Fruit fly (Drosophila melanogaster) whole organism, wandering third instar larva: ENCODE data around the gene Scox.

Source experiments
- CrebA ChIP-seq: fragments of 200-800 bp; sonication (Bioruptor generic); optimal IDR thresholded peaks from 2 replicates; lab custom pipeline; 2016; ENCODE audit warnings: missing biosample characterization, mild to moderate bottlenecking, missing genetic modification characterization, borderline replicate concordance
- Dfd ChIP-seq: fragments of >200 bp; optimal IDR thresholded peaks from 2 replicates; lab custom pipeline; 2017; ENCODE audit warnings: missing biosample characterization, missing genetic modification characterization
- GATAd ChIP-seq: sonication (Bioruptor generic); optimal IDR thresholded peaks from 2 replicates; lab custom pipeline; 2016; ENCODE audit warnings: missing biosample characterization, missing genetic modification characterization
- HLH106 ChIP-seq: fragments of 200-800 bp; optimal IDR thresholded peaks from 3 replicates; lab custom pipeline; 2019; ENCODE audit warnings: missing biosample characterization, mild to moderate bottlenecking, missing genetic modification characterization, moderate library complexity
- Hr78 ChIP-seq: fragments of >200 bp; optimal IDR thresholded peaks from 2 replicates; lab custom pipeline; 2017; ENCODE audit warnings: missing biosample characterization, missing genetic modification characterization
- Hr83 ChIP-seq: fragments of 200-300 bp; sonication (Bioruptor generic); optimal IDR thresholded peaks from 2 replicates; lab custom pipeline; 2016; ENCODE audit warnings: missing biosample characterization, mild to moderate bottlenecking, missing genetic modification characterization, moderate library complexity; ENCODE audit not compliant: poor library complexity, severe bottlenecking
- Jra ChIP-seq: sonication (Bioruptor generic); optimal IDR thresholded peaks from 2 replicates; lab custom pipeline; 2016; ENCODE audit warnings: missing biosample characterization, missing genetic modification characterization
- Mio ChIP-seq: sonication (Bioruptor generic); optimal IDR thresholded peaks from 2 replicates; lab custom pipeline; 2016; ENCODE audit warnings: missing biosample characterization, missing genetic modification characterization
- N ChIP-seq: fragments of >200 bp; optimal IDR thresholded peaks from 2 replicates; lab custom pipeline; 2018; ENCODE audit warnings: missing biosample characterization, missing external identifiers, missing genetic modification characterization
- OdsH ChIP-seq: fragments of 200-800 bp; sonication (Bioruptor generic); optimal IDR thresholded peaks from 2 replicates; lab custom pipeline; 2016; ENCODE audit warnings: missing biosample characterization, mild to moderate bottlenecking, missing genetic modification characterization
- Rel ChIP-seq, 2 experiments: fragments of 200-800 bp; sonication (Bioruptor generic) in 1 of 2; optimal IDR thresholded peaks; 2 replicates in 1 of 2; 3 replicates in 1 of 2; lab custom pipeline; 2016 to 2019; ENCODE audit warnings: mild to moderate bottlenecking in 2 of 2, missing biosample characterization in 2 of 2, missing genetic modification characterization in 2 of 2, moderate library complexity in 1 of 2
- Sp1 ChIP-seq: fragments of 200-800 bp; sonication (Bioruptor generic); optimal IDR thresholded peaks from 3 replicates; lab custom pipeline; 2019; ENCODE audit warnings: missing biosample characterization, mild to moderate bottlenecking, missing genetic modification characterization, moderate library complexity
- br ChIP-seq: fragments of 200-800 bp; sonication (Bioruptor generic); optimal IDR thresholded peaks from 2 replicates; lab custom pipeline; 2016; ENCODE audit warnings: missing biosample characterization, missing genetic modification characterization
- foxo ChIP-seq, 2 experiments: fragments of 200-800 bp; sonication (Bioruptor generic); optimal IDR thresholded peaks; 2 replicates in 1 of 2; 3 replicates in 1 of 2; lab custom pipeline; 2016 to 2017; ENCODE audit warnings: missing biosample characterization in 2 of 2, missing genetic modification characterization in 2 of 2
- h ChIP-seq: fragments of 200-800 bp; sonication (Bioruptor generic); optimal IDR thresholded peaks from 3 replicates; lab custom pipeline; 2016; ENCODE audit warnings: missing biosample characterization, mild to moderate bottlenecking, missing genetic modification characterization
- jim ChIP-seq: fragments of 175-275, 200-325 bp; sonication (Bioruptor generic); optimal IDR thresholded peaks from 2 replicates; lab custom pipeline; 2016; ENCODE audit warnings: missing biosample characterization, mild to moderate bottlenecking, missing genetic modification characterization
- lola ChIP-seq: fragments of >200 bp; optimal IDR thresholded peaks from 2 replicates; lab custom pipeline; 2017; ENCODE audit warnings: missing biosample characterization, missing genetic modification characterization
- pan ChIP-seq: fragments of >200 bp; optimal IDR thresholded peaks from 2 replicates; lab custom pipeline; 2017
- rgr ChIP-seq: fragments of 200-800 bp; sonication (Bioruptor generic); optimal IDR thresholded peaks from 3 replicates; lab custom pipeline; 2016; ENCODE audit warnings: missing biosample characterization, mild to moderate bottlenecking, missing genetic modification characterization
- sage ChIP-seq: fragments of 200-800 bp; sonication (Bioruptor generic); optimal IDR thresholded peaks from 2 replicates; lab custom pipeline; 2016; ENCODE audit warnings: missing biosample characterization, mild to moderate bottlenecking, missing genetic modification characterization
- sv ChIP-seq: fragments of 200-800 bp; sonication (Bioruptor generic); optimal IDR thresholded peaks from 3 replicates; lab custom pipeline; 2016; ENCODE audit warnings: missing biosample characterization, missing genetic modification characterization

Scox gene

dm6 chr2L:4930541-4930940 is 38.2 kb downstream of the Scox start:
- TF ChIP-seq GATAd (GFP tag; lab: Kevin White, UChicago) (no peak), CrebA (no peak), N (GFP tag; lab: Kevin White, UChicago) (no peak), HLH106 (no peak), sage (GFP tag; lab: Kevin White, UChicago) (no peak), Sp1 (GFP tag; lab: Kevin White, UChicago) (no peak), lola (GFP tag; lab: Kevin White, UChicago) (no peak), sv (no peak), br (no peak), OdsH (GFP tag; lab: Kevin White, UChicago) (no peak), Jra (GFP tag; lab: Kevin White, UChicago) (no peak), Hr78 (GFP tag; lab: Kevin White, UChicago) (no peak), h (GFP tag; lab: Kevin White, UChicago) (no peak), foxo (GFP tag; optimal IDR thresholded peaks at IDR 0.05; lab: Kevin White, UChicago) (no peak), pan (no peak), Rel (GFP tag; optimal IDR thresholded peaks at IDR 0.05; lab: Kevin White, UChicago) (no peak), Rel (tag; optimal IDR thresholded peaks at IDR 0.05; lab: Kevin White, UChicago) (no peak), jim (no peak), Dfd (no peak)

DNA sequence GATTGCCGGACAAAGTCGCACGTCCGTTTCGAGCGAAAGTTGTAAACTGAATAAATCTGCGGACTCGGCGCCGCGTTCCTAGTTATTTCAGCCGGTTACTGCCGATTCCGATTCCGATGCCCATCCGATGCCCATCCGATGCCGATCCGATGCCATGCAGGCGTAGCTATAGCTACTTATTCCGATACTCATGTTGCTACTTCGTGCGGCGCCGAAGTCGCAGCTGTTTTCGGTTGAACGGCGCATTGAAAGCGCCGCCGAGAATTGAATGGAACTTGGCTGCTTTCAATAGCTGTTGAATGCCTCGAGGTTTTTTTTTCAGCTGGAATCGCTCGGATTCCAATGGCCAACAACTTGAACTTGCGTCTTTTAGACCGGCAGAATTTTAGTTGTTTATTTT is 40.4 kb downstream of the Scox start:
- TF ChIP-seq Mio (GFP tag; lab: Kevin White, UChicago) (no peak), Hr83 (GFP tag; lab: Kevin White, UChicago) (no peak), Dfd (no peak), pan (no peak), jim (no peak), rgr (GFP tag; lab: Kevin White, UChicago) (no peak)
